Worm (Caenorhabditis elegans): Measurements from ENCODE around the gene T09F5.20.

DNA sequence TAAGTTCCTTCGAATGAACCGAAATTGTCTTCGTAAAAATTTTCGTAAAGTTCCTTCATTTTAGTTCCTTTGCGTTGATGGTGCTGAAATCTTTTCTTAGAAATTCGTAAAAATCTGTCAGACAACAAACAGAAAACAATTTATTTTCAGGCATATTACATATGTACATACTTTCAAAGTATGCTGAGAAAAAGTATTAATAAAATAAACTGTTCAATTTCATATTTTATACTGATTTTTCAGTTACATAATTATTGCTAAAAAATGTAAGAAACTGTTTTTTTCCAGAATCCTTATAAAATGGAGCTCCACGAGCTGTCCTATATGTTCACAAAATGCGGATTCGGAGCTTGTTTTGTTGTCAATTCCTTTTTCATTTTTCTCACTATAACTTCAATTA, 11.0 kb upstream of the T09F5.20 start, which contains the start of gene str-45:
- TF ChIP-seq alr-1 (tag; optimal IDR thresholded peaks at IDR 0.05) (no peak), ztf-4 (tag; optimal IDR thresholded peaks at IDR 0.05) (no peak), fos-1 (tag; optimal IDR thresholded peaks at IDR 0.05) (no peak), snpc-4 (tag; optimal IDR thresholded peaks at IDR 0.05) (no peak), skn-1 (tag; optimal IDR thresholded peaks at IDR 0.05) (no peak), dmd-4 (tag; optimal IDR thresholded peaks at IDR 0.05) (no peak), ama-1 (optimal IDR thresholded peaks at IDR 0.05) (no peak), nhr-11 (tag; optimal IDR thresholded peaks at IDR 0.05) (no peak)

Data from whole organism, L2 larva.